Worm (Caenorhabditis elegans) whole organism, young adult: ENCODE data around the gene C50H2.13.

ENCODE experiments used
- C17E4.6 ChIP-seq: fragments of 200-800 bp; sonication (Bioruptor generic); IDR thresholded peaks from 2 replicates; pipeline ENCODE4 v1.3.6; 2022; ENCODE audit warnings: missing genetic modification reagents, missing genetic modification characterization, missing compliant biosample characterization
- F10E7.11 ChIP-seq: sonication (generic microtip); optimal IDR thresholded peaks from 2 replicates; lab custom pipeline; 2017; ENCODE audit warnings: mild to moderate bottlenecking, missing genetic modification characterization, moderate library complexity, missing compliant biosample characterization
- F23B12.7 ChIP-seq: sonication (generic microtip); optimal IDR thresholded peaks from 2 replicates; lab custom pipeline; 2017; ENCODE audit warnings: missing genetic modification characterization, mild to moderate bottlenecking, missing compliant biosample characterization, antibody characterized with exemption, moderate library complexity; ENCODE audit not compliant: insufficient read depth
- F55B11.4 ChIP-seq: sonication (generic microtip); optimal IDR thresholded peaks from 2 replicates; lab custom pipeline; 2016; ENCODE audit warnings: missing compliant biosample characterization, missing genetic modification characterization, borderline replicate concordance; ENCODE audit not compliant: insufficient read depth
- K12H6.12 ChIP-seq: fragments of 200-800 bp; sonication (Bioruptor generic); optimal IDR thresholded peaks from 2 replicates; lab custom pipeline; 2018; ENCODE audit warnings: mild to moderate bottlenecking, missing genetic modification characterization, missing compliant biosample characterization
- T07F8.4 ChIP-seq: sonication (generic microtip); optimal IDR thresholded peaks from 2 replicates; lab custom pipeline; 2016; ENCODE audit warnings: mild to moderate bottlenecking, missing genetic modification characterization, moderate library complexity, missing compliant biosample characterization
- Y67H2A.10 ChIP-seq: fragments of 200-800 bp; sonication (Bioruptor generic); conservative IDR thresholded peaks from 2 replicates; pipeline ENCODE4 v1.3.6; 2022; ENCODE audit warnings: missing genetic modification reagents, missing genetic modification characterization, missing compliant biosample characterization
- Y95B8A.8 ChIP-seq: fragments of 200-800 bp; sonication (Bioruptor generic); IDR thresholded peaks from 2 replicates; pipeline ENCODE4 v1.3.6; 2022; ENCODE audit warnings: missing genetic modification reagents, missing genetic modification characterization, missing compliant biosample characterization
- ZK185.1 ChIP-seq: sonication (generic microtip); optimal IDR thresholded peaks from 2 replicates; lab custom pipeline; 2016; ENCODE audit warnings: mild to moderate bottlenecking, missing genetic modification characterization, missing compliant biosample characterization; ENCODE audit not compliant: poor library complexity, severe bottlenecking
- aptf-3 ChIP-seq: fragments of 200-800 bp; sonication (Bioruptor generic); IDR thresholded peaks from 2 replicates; pipeline ENCODE4 v1.3.6; 2022; ENCODE audit warnings: missing genetic modification characterization, missing compliant biosample characterization
- atf-7 ChIP-seq: sonication (generic microtip); optimal IDR thresholded peaks from 2 replicates; lab custom pipeline; 2017; ENCODE audit warnings: mild to moderate bottlenecking, missing genetic modification characterization, missing compliant biosample characterization
- ceh-58 ChIP-seq: fragments of 200-800 bp; sonication (Bioruptor generic); IDR thresholded peaks from 2 replicates; pipeline ENCODE4 v1.3.6; 2022; ENCODE audit warnings: missing genetic modification characterization, missing compliant biosample characterization
- chd-7 ChIP-seq: sonication (generic microtip); optimal IDR thresholded peaks from 2 replicates; lab custom pipeline; 2016; ENCODE audit warnings: mild to moderate bottlenecking, missing genetic modification characterization, moderate library complexity, missing compliant biosample characterization
- die-1 ChIP-seq: sonication (generic microtip); optimal IDR thresholded peaks from 2 replicates; lab custom pipeline; 2016; ENCODE audit warnings: missing genotype, mild to moderate bottlenecking, missing genetic modification characterization, missing compliant biosample characterization
- dox-1 ChIP-seq: fragments of 200-800 bp; sonication (Bioruptor generic); IDR thresholded peaks from 2 replicates; pipeline ENCODE4 v1.3.6; 2022; ENCODE audit warnings: missing genetic modification reagents, missing genetic modification characterization, missing compliant biosample characterization
- egl-44 ChIP-seq: fragments of 200-800 bp; sonication (Bioruptor generic); IDR thresholded peaks from 2 replicates; pipeline ENCODE4 v1.3.6; 2022; ENCODE audit warnings: missing genetic modification reagents, missing genetic modification characterization, missing compliant biosample characterization
- ekl-4 ChIP-seq: fragments of 200-800 bp; sonication (Bioruptor generic); IDR thresholded peaks from 2 replicates; pipeline ENCODE4 v1.3.6; 2022; ENCODE audit warnings: missing genetic modification reagents, missing genetic modification characterization, missing compliant biosample characterization
- hlh-26 ChIP-seq: fragments of 200-800 bp; sonication (Bioruptor generic); conservative IDR thresholded peaks from 2 replicates; pipeline ENCODE4 v1.3.6; 2022; ENCODE audit warnings: missing genetic modification reagents, missing genetic modification characterization, missing compliant biosample characterization
- let-607 ChIP-seq, 2 experiments: fragments of 200-800 bp in 1 of 2; sonication (Bioruptor generic) in 1 of 2; sonication (generic microtip) in 1 of 2; optimal IDR thresholded peaks; 2 replicates each; lab custom pipeline; 2016 to 2018; ENCODE audit warnings: mild to moderate bottlenecking in 2 of 2, missing compliant biosample characterization in 2 of 2, missing genetic modification characterization in 2 of 2, moderate library complexity in 2 of 2, missing genotype in 1 of 2
- lin-26 ChIP-seq: fragments of 200-800 bp; sonication (Bioruptor generic); IDR thresholded peaks from 2 replicates; pipeline ENCODE4 v1.3.6; 2022; ENCODE audit warnings: missing genetic modification reagents, missing genetic modification characterization, missing compliant biosample characterization
- lin-40 ChIP-seq: sonication (generic microtip); optimal IDR thresholded peaks from 2 replicates; lab custom pipeline; 2016; ENCODE audit warnings: missing genetic modification characterization, mild to moderate bottlenecking, missing compliant biosample characterization, missing genotype, missing genetic modification reagents
- lsy-27 ChIP-seq: sonication (generic microtip); optimal IDR thresholded peaks from 2 replicates; lab custom pipeline; 2017; ENCODE audit warnings: missing genetic modification characterization, mild to moderate bottlenecking, missing compliant biosample characterization, antibody characterized with exemption, missing genotype, borderline replicate concordance; ENCODE audit not compliant: insufficient read depth
- madf-3 ChIP-seq: fragments of 200-800 bp; sonication (Bioruptor generic); IDR thresholded peaks from 2 replicates; pipeline ENCODE4 v1.3.6; 2022; ENCODE audit warnings: missing genetic modification reagents, missing genetic modification characterization, missing compliant biosample characterization
- mcd-1 ChIP-seq: fragments of 200-800 bp; sonication (Bioruptor generic); IDR thresholded peaks from 2 replicates; pipeline ENCODE4 v1.3.6; 2022; ENCODE audit warnings: missing genetic modification reagents, missing genetic modification characterization, missing compliant biosample characterization
- mel-28 ChIP-seq: sonication (generic microtip); optimal IDR thresholded peaks from 2 replicates; lab custom pipeline; 2016; ENCODE audit warnings: borderline replicate concordance, mild to moderate bottlenecking, missing genetic modification characterization, missing compliant biosample characterization
- nhr-179 ChIP-seq: sonication (generic microtip); optimal IDR thresholded peaks from 2 replicates; lab custom pipeline; 2016; ENCODE audit warnings: mild to moderate bottlenecking, missing genetic modification characterization, missing compliant biosample characterization
- nhr-80 ChIP-seq: sonication (generic microtip); optimal IDR thresholded peaks from 2 replicates; lab custom pipeline; 2016; ENCODE audit warnings: missing genetic modification characterization, missing compliant biosample characterization
- snpc-3.4 ChIP-seq: sonication (generic microtip); optimal IDR thresholded peaks from 2 replicates; lab custom pipeline; 2017; ENCODE audit warnings: missing genetic modification characterization, mild to moderate bottlenecking, missing compliant biosample characterization, antibody characterized with exemption, moderate library complexity, missing genotype, missing genetic modification reagents
- tbx-9 ChIP-seq: sonication (generic microtip); optimal IDR thresholded peaks from 2 replicates; lab custom pipeline; 2016; ENCODE audit warnings: borderline replicate concordance, missing genetic modification characterization, inconsistent platforms, missing compliant biosample characterization
- unc-130 ChIP-seq: sonication (generic microtip); optimal IDR thresholded peaks from 2 replicates; lab custom pipeline; 2016; ENCODE audit warnings: missing genetic modification reagents, missing genetic modification characterization, missing compliant biosample characterization
- unc-62 ChIP-seq: fragments of 150-350 bp; optimal IDR thresholded peaks from 2 replicates; lab custom pipeline; 2014; ENCODE audit warnings: missing biosample characterization, missing genetic modification reagents, missing genetic modification characterization
- ztf-18 ChIP-seq: sonication (generic microtip); optimal IDR thresholded peaks from 2 replicates; lab custom pipeline; 2016; ENCODE audit warnings: missing genotype, mild to moderate bottlenecking, missing genetic modification characterization, missing compliant biosample characterization
- ztf-25 ChIP-seq: fragments of 200-800 bp; sonication (Bioruptor generic); IDR thresholded peaks from 2 replicates; pipeline ENCODE4 v1.3.6; 2022; ENCODE audit warnings: missing genetic modification reagents, missing genetic modification characterization, missing compliant biosample characterization
- ztf-26 ChIP-seq: sonication (generic microtip); optimal IDR thresholded peaks from 2 replicates; lab custom pipeline; 2017; ENCODE audit warnings: missing genetic modification characterization, missing compliant biosample characterization
- ztf-28 ChIP-seq: fragments of 200-800 bp; sonication (Bioruptor generic); IDR thresholded peaks from 2 replicates; pipeline ENCODE4 v1.3.6; 2022; ENCODE audit warnings: missing genetic modification reagents, missing genetic modification characterization, missing compliant biosample characterization

Gene C50H2.13

DNA sequence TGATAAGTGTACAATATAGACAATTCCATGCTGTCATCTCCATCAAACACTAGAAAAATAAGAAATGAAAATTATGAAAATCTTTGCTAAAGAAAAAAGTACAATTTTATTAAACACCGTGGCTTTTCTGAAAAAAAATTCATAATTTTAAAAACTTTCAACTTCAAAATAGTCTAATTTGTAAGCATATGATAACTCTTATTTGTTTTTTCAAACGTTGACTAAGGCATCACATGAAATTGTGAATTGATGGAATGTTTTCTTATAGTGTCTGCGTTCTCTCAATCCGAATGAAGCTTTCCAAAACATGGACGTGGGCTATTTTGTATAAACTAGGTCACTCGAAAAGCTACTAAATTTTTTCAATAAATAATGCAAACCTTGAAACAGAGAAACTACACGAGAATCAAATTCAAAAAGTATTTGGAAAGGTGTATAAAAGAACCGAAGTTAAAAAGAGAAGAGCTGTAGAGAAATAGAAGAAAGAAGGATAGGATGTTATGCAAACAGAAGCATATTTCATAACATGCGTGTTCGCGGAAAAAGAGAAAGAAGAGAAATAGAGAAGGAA lies 40.3 kb upstream of the C50H2.13 start, which contains the start of gene clp-9:
Gene clp-9 (minus strand): TSS at position 51 of the 571 bp plus-strand sequence.
- TF ChIP-seq F55B11.4 (tag; lab: Kevin White, UChicago) (no peak), C17E4.6 (GFP tag; lab: Robert Waterston, UW) (no peak), ztf-25 (no peak), die-1 (tag; lab: Kevin White, UChicago) (no peak), madf-3 (no peak), aptf-3 (GFP tag; lab: Robert Waterston, UW) (no peak), T07F8.4 (no peak), atf-7 (no peak), K12H6.12 (tag; lab: Kevin White, UChicago) (no peak), ceh-58 (GFP tag; lab: Robert Waterston, UW) (no peak), lin-26 (GFP tag; lab: Robert Waterston, UW) (no peak), F10E7.11 (tag; lab: Kevin White, UChicago) (no peak), tbx-9 (no peak), nhr-179 (no peak), lin-40 (tag; lab: Kevin White, UChicago) (no peak), mcd-1 (GFP tag; lab: Robert Waterston, UW) (no peak), mel-28 (tag; lab: Kevin White, UChicago) (no peak), ZK185.1 (tag; lab: Kevin White, UChicago) (no peak), ztf-18 (tag; lab: Kevin White, UChicago) (no peak), egl-44 (GFP tag; lab: Robert Waterston, UW) (no peak)
- TF ChIP-seq, all 124 proteins: peak for 0

DNA sequence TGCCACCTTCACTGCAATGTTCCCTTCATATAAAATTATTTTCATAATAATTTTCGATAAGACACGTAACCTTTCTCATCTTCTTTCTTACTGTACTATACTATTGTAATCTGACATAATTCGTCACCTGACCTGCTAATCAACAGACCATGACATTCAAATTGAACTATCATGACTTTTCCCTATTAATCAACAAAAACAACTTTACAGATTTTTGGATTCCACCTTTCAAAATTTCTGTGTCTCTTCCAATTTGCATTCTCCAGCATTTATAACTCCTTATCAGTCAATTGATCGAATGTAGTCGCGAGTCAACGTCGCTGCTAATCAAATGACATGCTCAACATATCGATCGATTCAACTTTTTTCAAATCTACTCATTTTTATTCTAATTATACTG lies 36.7 kb upstream of the C50H2.13 start, which contains the start of gene fshr-1:
Gene fshr-1 (plus strand): TSS at position 209 of the 400 bp plus-strand sequence.
- TF ChIP-seq ztf-18 (tag; lab: Kevin White, UChicago) = no peak
- peak; percentile 59 for TF ChIP-seq nhr-80 (tag; lab: Kevin White, UChicago)
- peak; percentile 61 for TF ChIP-seq unc-62 (GFP tag; lab: Kevin White, UChicago)
- TF ChIP-seq let-607 (tag; optimal IDR thresholded peaks at IDR 0.05; lab: Kevin White, UChicago) = peak in 1 of 2 experiments; percentile 4

DNA sequence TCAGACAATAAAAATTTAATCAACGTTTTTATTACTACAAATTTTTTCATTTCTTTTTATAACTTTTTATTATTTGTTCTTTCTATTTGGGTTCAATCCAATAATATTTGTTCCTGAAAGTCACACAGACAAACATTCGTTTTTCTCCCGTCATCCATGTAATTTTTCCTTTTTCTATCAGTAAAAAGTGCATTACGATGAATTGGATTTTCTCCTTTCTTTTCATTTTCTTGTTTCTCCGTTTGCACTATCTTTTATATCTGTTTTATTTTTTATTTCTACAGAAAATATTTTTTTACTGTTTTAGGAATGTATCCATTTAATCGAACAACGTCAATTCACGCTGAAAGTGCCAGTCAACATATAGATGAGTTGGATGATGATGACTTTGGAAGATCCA lies 27.1 kb upstream of the C50H2.13 start, which contains the start of gene egl-47:
Gene egl-47 (plus strand): TSS at position 301 of the 400 bp plus-strand sequence.
- TF ChIP-seq dox-1 (no peak), F55B11.4 (tag; lab: Kevin White, UChicago) (no peak), lsy-27 (no peak), ztf-28 (no peak), hlh-26 (GFP tag; lab: Robert Waterston, UW) (no peak), Y95B8A.8 (GFP tag; lab: Robert Waterston, UW) (no peak), ekl-4 (no peak)

DNA sequence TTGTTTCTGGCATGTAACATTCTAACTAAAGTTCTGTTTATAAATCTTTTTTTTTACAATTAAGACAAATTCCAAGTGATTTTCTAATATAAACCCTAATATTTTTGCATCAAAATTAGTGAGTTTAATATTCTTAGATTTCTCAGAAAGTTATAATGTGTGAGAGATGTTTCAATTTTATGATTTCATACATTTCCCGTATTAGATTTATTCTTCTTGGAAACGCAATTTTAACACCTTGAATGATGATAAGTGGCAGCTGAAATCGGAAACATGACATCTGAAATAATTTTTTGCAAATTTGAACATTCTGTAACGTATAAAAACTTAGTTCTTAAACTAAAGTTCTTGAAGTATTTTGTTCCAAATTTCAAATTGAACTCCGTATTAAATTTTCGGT lies 25.2 kb upstream of the C50H2.13 start:
- TF ChIP-seq ztf-26 (tag; lab: Kevin White, UChicago) = no peak
- no peak for TF ChIP-seq chd-7 (tag; lab: Kevin White, UChicago)
- TF ChIP-seq unc-130 = no peak
- no peak for TF ChIP-seq Y67H2A.10 (GFP tag; lab: Robert Waterston, UW)
- no peak for TF ChIP-seq Y95B8A.8 (GFP tag; lab: Robert Waterston, UW)
- no peak for TF ChIP-seq F23B12.7
- no peak for TF ChIP-seq snpc-3.4 (tag; lab: Kevin White, UChicago)
